Fruit fly (Drosophila melanogaster) whole organism, embryonic: ENCODE results near the gene Irk1.

ENCODE experiments used
- CG1024 ChIP-seq: fragments of 200-800 bp; sonication (Bioruptor generic); IDR thresholded peaks from 2 replicates; pipeline ENCODE4 v1.3.6; 2022; ENCODE audit warnings: missing biosample characterization, missing genetic modification characterization
- CG11696 ChIP-seq: fragments of 200-800 bp; sonication (Bioruptor generic); IDR thresholded peaks from 2 replicates; pipeline ENCODE4 v1.3.6; 2022; ENCODE audit warnings: missing biosample characterization, missing genetic modification characterization
- CG1233 ChIP-seq: fragments of 200-800 bp; sonication (Bioruptor generic); optimal IDR thresholded peaks from 4 replicates; lab custom pipeline; 2018; ENCODE audit warnings: missing biosample characterization, mild to moderate bottlenecking, missing genetic modification characterization
- CG14014 ChIP-seq: fragments of 200-800 bp; sonication (Bioruptor generic); IDR thresholded peaks from 2 replicates; pipeline ENCODE4 v1.3.6; 2022; ENCODE audit warnings: missing biosample characterization, missing genetic modification characterization
- CG1603 ChIP-seq: fragments of 200-800 bp; sonication (Bioruptor generic); optimal IDR thresholded peaks from 2 replicates; lab custom pipeline; 2019; ENCODE audit warnings: missing biosample characterization, mild to moderate bottlenecking, missing genetic modification characterization, moderate library complexity
- CG16779 ChIP-seq: fragments of 200-800 bp; sonication (Bioruptor generic); IDR thresholded peaks from 2 replicates; pipeline ENCODE4 v1.3.6; 2022; ENCODE audit warnings: missing biosample characterization, missing genetic modification characterization
- CG1792 ChIP-seq: fragments of 200-800 bp; sonication (Bioruptor generic); optimal IDR thresholded peaks from 2 replicates; lab custom pipeline; 2016; ENCODE audit warnings: missing biosample characterization, missing genetic modification characterization
- CG18619 ChIP-seq: fragments of 200-800 bp; sonication (Bioruptor generic); optimal IDR thresholded peaks from 3 replicates; lab custom pipeline; 2017; ENCODE audit warnings: missing biosample characterization, mild to moderate bottlenecking, missing genetic modification characterization
- CG2129 ChIP-seq: fragments of 200-800 bp; sonication (Bioruptor generic); IDR thresholded peaks from 2 replicates; pipeline ENCODE4 v1.3.6; 2022; ENCODE audit warnings: missing biosample characterization, missing genetic modification characterization; ENCODE audit not compliant: partially characterized antibody
- CG30403 ChIP-seq: fragments of 200-800 bp; sonication (Bioruptor generic); optimal IDR thresholded peaks from 3 replicates; lab custom pipeline; 2016; ENCODE audit warnings: missing biosample characterization, missing genetic modification characterization
- CG30431 ChIP-seq: fragments of 200-800 bp; sonication (Bioruptor generic); optimal IDR thresholded peaks from 2 replicates; lab custom pipeline; 2017; ENCODE audit warnings: missing biosample characterization, missing genetic modification characterization
- CG3847 ChIP-seq: fragments of 200-800 bp; sonication (Bioruptor generic); IDR thresholded peaks from 2 replicates; pipeline ENCODE4 v1.3.6; 2022; ENCODE audit warnings: missing biosample characterization, missing genetic modification characterization
- CG4424 ChIP-seq: fragments of 200-800 bp; sonication (Bioruptor generic); optimal IDR thresholded peaks from 3 replicates; lab custom pipeline; 2016; ENCODE audit warnings: missing biosample characterization, missing genetic modification characterization
- CG5180 ChIP-seq: fragments of 200-800 bp; sonication (Bioruptor generic); optimal IDR thresholded peaks from 3 replicates; lab custom pipeline; 2017; ENCODE audit warnings: missing biosample characterization, missing genetic modification characterization, mild to moderate bottlenecking, moderate library complexity, missing genetic modification reagents
- CG6813 ChIP-seq: fragments of 200-800 bp; sonication (Bioruptor generic); optimal IDR thresholded peaks from 2 replicates; lab custom pipeline; 2017; ENCODE audit warnings: missing biosample characterization, missing genetic modification characterization, mild to moderate bottlenecking, moderate library complexity, missing genetic modification reagents
- CG7357 ChIP-seq: fragments of 200-800 bp; sonication (Bioruptor generic); IDR thresholded peaks from 3 replicates; pipeline ENCODE4 v1.3.6; 2022; ENCODE audit warnings: missing biosample characterization, missing genetic modification characterization
- CG8290 ChIP-seq, 3 experiments: fragments of 200-800 bp; sonication (Bioruptor generic); optimal IDR thresholded peaks; 2 replicates each; lab custom pipeline; 2016 to 2019; ENCODE audit warnings: missing biosample characterization in 3 of 3, missing genetic modification characterization in 3 of 3, mild to moderate bottlenecking in 2 of 3, moderate library complexity in 1 of 3
- CG8924 ChIP-seq: fragments of 200-800 bp; optimal IDR thresholded peaks from 3 replicates; lab custom pipeline; 2019; ENCODE audit warnings: missing biosample characterization, mild to moderate bottlenecking, missing genetic modification characterization, moderate library complexity
- CG9215 ChIP-seq: fragments of 200-800 bp; sonication (Bioruptor generic); IDR thresholded peaks from 2 replicates; pipeline ENCODE4 v1.3.6; 2022; ENCODE audit warnings: missing biosample characterization, missing genetic modification characterization
- Dbx ChIP-seq: fragments of 200-800 bp; sonication (Bioruptor generic); IDR thresholded peaks from 3 replicates; pipeline ENCODE4 v1.3.6; 2022; ENCODE audit warnings: missing biosample characterization, missing genetic modification characterization
- E2f2 ChIP-seq: fragments of 200-800 bp; sonication (Bioruptor generic); IDR thresholded peaks from 2 replicates; pipeline ENCODE4 v1.3.6; 2022; ENCODE audit warnings: missing biosample characterization, missing genetic modification characterization
- GATAe ChIP-seq: fragments of 200-800 bp; sonication (Bioruptor generic); conservative IDR thresholded peaks from 2 replicates; pipeline ENCODE4 v1.3.6; 2022; ENCODE audit warnings: missing biosample characterization, missing genetic modification characterization
- Gug ChIP-seq: fragments of 200-800 bp; sonication (Bioruptor generic); IDR thresholded peaks from 4 replicates; pipeline ENCODE4 v1.3.6; 2022; ENCODE audit warnings: missing biosample characterization, missing genetic modification characterization
- H15 ChIP-seq: fragments of 200-800 bp; sonication (Bioruptor generic); IDR thresholded peaks from 3 replicates; pipeline ENCODE4 v1.3.6; 2022; ENCODE audit warnings: missing biosample characterization, missing genetic modification characterization
- HLHmδ ChIP-seq: fragments of 200-800 bp; sonication (Bioruptor generic); optimal IDR thresholded peaks from 2 replicates; lab custom pipeline; 2018; ENCODE audit warnings: missing biosample characterization, mild to moderate bottlenecking, missing genetic modification characterization, moderate library complexity
- MESR4 ChIP-seq: fragments of 200-800 bp; sonication (Bioruptor generic); optimal IDR thresholded peaks from 2 replicates; lab custom pipeline; 2018; ENCODE audit warnings: missing biosample characterization, mild to moderate bottlenecking, missing genetic modification characterization, moderate library complexity
- Ptx1 ChIP-seq: fragments of 200-800 bp; sonication (Bioruptor generic); IDR thresholded peaks from 2 replicates; pipeline ENCODE4 v1.3.6; 2022; ENCODE audit warnings: missing biosample characterization, missing genetic modification characterization
- Ssrp ChIP-seq: fragments of 200-800 bp; sonication (Bioruptor generic); optimal IDR thresholded peaks from 2 replicates; lab custom pipeline; 2018; ENCODE audit warnings: missing biosample characterization, mild to moderate bottlenecking, missing genetic modification characterization, moderate library complexity
- Usf ChIP-seq: fragments of 200-800 bp; sonication (Bioruptor generic); optimal IDR thresholded peaks from 2 replicates; lab custom pipeline; 2017; ENCODE audit warnings: missing genotype, missing biosample characterization, missing genetic modification characterization
- al ChIP-seq: fragments of 200-800 bp; sonication (Bioruptor generic); IDR thresholded peaks from 2 replicates; pipeline ENCODE4 v1.3.6; 2022; ENCODE audit warnings: missing biosample characterization, missing genetic modification characterization
- ara ChIP-seq: fragments of 200-800 bp; sonication (Bioruptor generic); IDR thresholded peaks from 2 replicates; pipeline ENCODE4 v1.3.6; 2022; ENCODE audit warnings: missing biosample characterization, missing genetic modification characterization
- bsh ChIP-seq, 2 experiments: fragments of 200-800 bp; sonication (Bioruptor generic); optimal IDR thresholded peaks; 2 replicates each; lab custom pipeline; 2017 to 2018; ENCODE audit warnings: mild to moderate bottlenecking in 2 of 2, missing biosample characterization in 2 of 2, missing genetic modification characterization in 2 of 2, moderate library complexity in 1 of 2
- cato ChIP-seq: fragments of 200-800 bp; sonication (Bioruptor generic); optimal IDR thresholded peaks from 2 replicates; lab custom pipeline; 2016; ENCODE audit warnings: missing biosample characterization, missing genetic modification characterization, borderline replicate concordance
- chn ChIP-seq: fragments of 200-800 bp; sonication (Bioruptor generic); optimal IDR thresholded peaks from 2 replicates; lab custom pipeline; 2016; ENCODE audit warnings: missing biosample characterization, missing genetic modification characterization
- corto ChIP-seq: fragments of 200-800 bp; sonication (Bioruptor generic); optimal IDR thresholded peaks from 2 replicates; lab custom pipeline; 2016; ENCODE audit warnings: missing biosample characterization, mild to moderate bottlenecking, missing genetic modification characterization, moderate library complexity
- cwo ChIP-seq: fragments of 200-800 bp; sonication (Bioruptor generic); optimal IDR thresholded peaks from 3 replicates; lab custom pipeline; 2017; ENCODE audit warnings: missing biosample characterization, missing genetic modification characterization, mild to moderate bottlenecking, moderate library complexity, missing genetic modification reagents
- disco-r ChIP-seq: fragments of 200-800 bp; sonication (Bioruptor generic); optimal IDR thresholded peaks from 2 replicates; lab custom pipeline; 2016; ENCODE audit warnings: missing biosample characterization, missing genetic modification characterization
- dm ChIP-seq: fragments of 200-800 bp; sonication (Bioruptor generic); optimal IDR thresholded peaks from 3 replicates; lab custom pipeline; 2016; ENCODE audit warnings: missing biosample characterization, missing genetic modification characterization
- dpn ChIP-seq, 2 experiments: fragments of 200-800 bp; sonication (Bioruptor generic); optimal IDR thresholded peaks; 3 replicates each; lab custom pipeline; 2016; ENCODE audit warnings: missing biosample characterization in 2 of 2, missing genetic modification characterization in 2 of 2
- hb ChIP-seq: fragments of 200-800 bp; sonication (Bioruptor generic); IDR thresholded peaks from 3 replicates; pipeline ENCODE4 v1.3.6; 2022; ENCODE audit warnings: missing biosample characterization, missing genetic modification characterization; ENCODE audit not compliant: partially characterized antibody
- p53 ChIP-seq: fragments of 200-800 bp; sonication (Bioruptor generic); optimal IDR thresholded peaks from 2 replicates; lab custom pipeline; 2016; ENCODE audit warnings: missing biosample characterization, missing genetic modification characterization
- ro ChIP-seq: fragments of 200-800 bp; sonication (Bioruptor generic); IDR thresholded peaks from 2 replicates; pipeline ENCODE4 v1.3.6; 2022; ENCODE audit warnings: missing biosample characterization, missing genetic modification characterization
- sens ChIP-seq: fragments of 200-800 bp; sonication (Bioruptor generic); peaks from one replicate; lab custom pipeline; 2016; ENCODE audit warnings: missing biosample characterization, missing genetic modification characterization
- seq ChIP-seq: fragments of 200-800 bp; sonication (Bioruptor generic); IDR thresholded peaks from 2 replicates; pipeline ENCODE4 v1.3.6; 2022; ENCODE audit warnings: missing biosample characterization, missing genetic modification characterization
- sr ChIP-seq: fragments of 200-800 bp; sonication (Bioruptor generic); IDR thresholded peaks from 3 replicates; pipeline ENCODE4 v1.3.6; 2022; ENCODE audit warnings: missing biosample characterization, missing genetic modification characterization
- tap ChIP-seq: fragments of 200-800 bp; optimal IDR thresholded peaks from 3 replicates; lab custom pipeline; 2019; ENCODE audit warnings: missing biosample characterization, mild to moderate bottlenecking, missing genetic modification characterization, moderate library complexity
- tll ChIP-seq, 2 experiments: fragments of 200-800 bp in 1 of 2; fragments of >200 bp in 1 of 2; sonication (Bioruptor generic) in 1 of 2; optimal IDR thresholded peaks; 2 replicates each; lab custom pipeline; 2017 to 2019; ENCODE audit warnings: missing biosample characterization in 2 of 2, missing genetic modification characterization in 2 of 2, mild to moderate bottlenecking in 1 of 2, moderate library complexity in 1 of 2
- twi ChIP-seq: fragments of 200-800 bp; optimal IDR thresholded peaks from 2 replicates; lab custom pipeline; 2019; ENCODE audit warnings: missing biosample characterization, mild to moderate bottlenecking, missing genetic modification characterization, moderate library complexity
- wek ChIP-seq: fragments of 200-800 bp; sonication (Bioruptor generic); optimal IDR thresholded peaks from 3 replicates; lab custom pipeline; 2018; ENCODE audit warnings: missing biosample characterization, mild to moderate bottlenecking, missing genetic modification characterization, moderate library complexity
- wor ChIP-seq: fragments of 200-800 bp; sonication (Bioruptor generic); IDR thresholded peaks from 2 replicates; pipeline ENCODE4 v1.3.6; 2022; ENCODE audit warnings: missing biosample characterization, missing genetic modification characterization
- zen ChIP-seq: fragments of 200-800 bp; sonication (Bioruptor generic); optimal IDR thresholded peaks from 3 replicates; lab custom pipeline; 2018; ENCODE audit warnings: missing biosample characterization, mild to moderate bottlenecking, missing genetic modification characterization, moderate library complexity

Irk1 gene

DNA sequence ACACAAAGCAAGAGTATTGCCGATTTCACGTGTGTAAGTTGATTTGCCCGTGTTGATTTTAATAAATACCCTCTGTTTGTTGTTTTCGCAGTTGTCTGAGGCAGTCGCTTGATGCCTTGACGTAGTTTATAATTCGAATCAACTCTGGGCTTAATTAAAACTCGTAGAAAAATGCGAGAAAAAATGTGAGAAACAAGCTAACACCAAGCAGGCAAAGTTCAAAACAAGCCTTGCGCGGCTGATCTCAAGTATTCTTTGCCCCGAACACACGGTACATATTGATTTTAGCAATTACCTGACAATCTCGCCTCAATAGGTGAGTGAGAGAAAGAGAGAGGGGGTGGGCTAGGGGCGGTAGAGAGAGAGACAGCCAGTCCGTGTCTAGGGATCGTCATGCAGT is 57.1 kb downstream of the Irk1 start (continued):
- TF ChIP-seq dm (GFP tag; lab: Kevin White, UChicago), result no peak
- TF ChIP-seq wek (GFP tag; lab: Kevin White, UChicago), result peak; percentile 21
- no peak for TF ChIP-seq hb
- TF ChIP-seq CG4424 (GFP tag; lab: Kevin White, UChicago), result peak; percentile 22
- peak in 1 of 2 experiments; percentile 15 for TF ChIP-seq dpn (GFP tag; optimal IDR thresholded peaks at IDR 0.05; lab: Kevin White, UChicago)
- TF ChIP-seq sr (GFP tag; lab: Robert Waterston, UW), result no peak
- TF ChIP-seq cato (GFP tag; lab: Kevin White, UChicago), result no peak
- TF ChIP-seq MESR4 (GFP tag; lab: Kevin White, UChicago), result no peak
- no peak for TF ChIP-seq H15 (GFP tag; lab: Robert Waterston, UW)
- peak; percentile 57; the same call in 1 of the 2 replicates for TF ChIP-seq CG14014 (GFP tag; lab: Robert Waterston, UW)
- no peak for TF ChIP-seq E2f2
- TF ChIP-seq CG8924 (tag; lab: Kevin White, UChicago), result no peak
- no peak; the same call in 1 of the 2 replicates for TF ChIP-seq CG1024 (GFP tag; lab: Robert Waterston, UW)
- TF ChIP-seq CG1233 (GFP tag; lab: Kevin White, UChicago), result peak; percentile 50
- no peak for TF ChIP-seq wor (GFP tag; lab: Robert Waterston, UW)
- peak; percentile 8 for TF ChIP-seq CG1603 (tag; lab: Kevin White, UChicago)
- TF ChIP-seq chn (GFP tag; lab: Kevin White, UChicago), result no peak
- no peak for TF ChIP-seq Usf
- TF ChIP-seq bsh (GFP tag; optimal IDR thresholded peaks at IDR 0.05; lab: Kevin White, UChicago), result peak in 1 of 2 experiments; percentile 32
- TF ChIP-seq al (GFP tag; lab: Robert Waterston, UW), result 0 out of 2 replicates have a peak, but pooled peaks have one; percentile 16
- TF ChIP-seq CG30403, result no peak
- TF ChIP-seq CG9215 (GFP tag; lab: Robert Waterston, UW), result no peak
- TF ChIP-seq ro (GFP tag; lab: Robert Waterston, UW), result no peak
- TF ChIP-seq CG1792 (GFP tag; lab: Kevin White, UChicago), result peak; percentile 11
- no peak for TF ChIP-seq CG8290 (GFP tag; optimal IDR thresholded peaks at IDR 0.05; lab: Kevin White, UChicago)
- TF ChIP-seq CG8290 (tag; optimal IDR thresholded peaks at IDR 0.05; lab: Kevin White, UChicago), result peak in 1 of 2 experiments; percentile 76
- TF ChIP-seq Ptx1, result no peak
- TF ChIP-seq disco-r (GFP tag; lab: Kevin White, UChicago), result no peak
- TF ChIP-seq twi, result no peak
- no peak for TF ChIP-seq corto (GFP tag; lab: Kevin White, UChicago)
- TF ChIP-seq cwo (GFP tag; lab: Kevin White, UChicago), result peak; percentile 55
- TF ChIP-seq sens, result peak; percentile 81
- TF ChIP-seq Ssrp (tag; lab: Kevin White, UChicago), result no peak
- TF ChIP-seq GATAe (GFP tag; lab: Robert Waterston, UW), result no peak
- TF ChIP-seq CG18619 (GFP tag; lab: Kevin White, UChicago), result peak; percentile 54
- no peak for TF ChIP-seq Gug (GFP tag; lab: Robert Waterston, UW)
- TF ChIP-seq ara (GFP tag; lab: Robert Waterston, UW), result no peak
- no peak for TF ChIP-seq CG7357 (GFP tag; lab: Robert Waterston, UW)
- TF ChIP-seq HLHmδ (GFP tag; lab: Kevin White, UChicago), result no peak
- peak; percentile 54; the same call in 1 of the 2 replicates for TF ChIP-seq CG11696 (GFP tag; lab: Robert Waterston, UW)
- TF ChIP-seq tap (tag; lab: Kevin White, UChicago), result no peak
- TF ChIP-seq p53, result no peak
- 0 out of 2 replicates have a peak, but pooled peaks have one; percentile 24 for TF ChIP-seq CG3847
- no peak for TF ChIP-seq CG16779
- peak; percentile 75; the same call in 1 of the 2 replicates for TF ChIP-seq seq
- TF ChIP-seq Dbx (GFP tag; lab: Robert Waterston, UW), result peak; percentile 52; the same call in 2 of the 3 replicates
- no peak for TF ChIP-seq tll (GFP tag; optimal IDR thresholded peaks at IDR 0.05; lab: Kevin White, UChicago)
- TF ChIP-seq CG2129 (GFP tag; lab: Robert Waterston, UW), result no peak
- TF ChIP-seq CG30431 (GFP tag; lab: Kevin White, UChicago), result no peak
- no peak for TF ChIP-seq zen (tag; lab: Kevin White, UChicago)
- TF ChIP-seq CG6813 (GFP tag; lab: Kevin White, UChicago), result peak; percentile 63
- TF ChIP-seq CG5180 (GFP tag; lab: Kevin White, UChicago), result no peak
